Fruit fly (Drosophila melanogaster): ENCODE data around the gene Paics.

DNA sequence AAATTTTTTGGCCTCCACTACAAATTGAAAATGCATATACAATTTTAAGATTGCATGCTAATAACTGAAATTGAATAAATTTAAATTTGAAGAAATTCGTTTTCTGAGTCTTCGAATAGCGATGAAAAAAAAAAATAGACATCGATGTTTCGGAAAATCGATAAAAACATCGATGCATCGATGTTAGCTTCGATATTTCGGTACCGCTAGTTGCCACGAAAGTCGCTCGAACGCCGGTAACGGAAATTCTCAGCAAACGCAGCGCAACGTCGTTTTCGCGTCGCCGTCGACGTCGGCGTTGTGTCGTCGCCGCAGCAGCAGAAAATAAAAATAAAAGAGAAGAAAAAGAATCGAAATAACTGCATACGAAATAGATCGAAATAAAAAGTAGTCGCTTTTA, 4.7 kb upstream of the Paics start, which contains the start of gene Agpat1:
- TF ChIP-seq fkh (GFP tag; optimal IDR thresholded peaks at IDR 0.05) (no peak), eg (GFP tag; IDR thresholded peaks at IDR 0.05) (no peak), Hr4 (GFP tag; optimal IDR thresholded peaks at IDR 0.05) (no peak), Eip93F (GFP tag; optimal IDR thresholded peaks at IDR 0.05) (no peak), CG10669 (GFP tag; optimal IDR thresholded peaks at IDR 0.05) (no peak), CG11294 (GFP tag; IDR thresholded peaks at IDR 0.05) (no peak), CG16779 (tag; optimal IDR thresholded peaks at IDR 0.05) (no peak), Sox15 (GFP tag; optimal IDR thresholded peaks at IDR 0.05) (no peak), CG34406 (GFP tag; optimal IDR thresholded peaks at IDR 0.05) (no peak), svp (GFP tag) (no peak), Lpt (GFP tag; optimal IDR thresholded peaks at IDR 0.05) (no peak), CG9139 (GFP tag; optimal IDR thresholded peaks at IDR 0.05) (no peak), CG7368 (GFP tag; optimal IDR thresholded peaks at IDR 0.05) (no peak), vri (GFP tag; optimal IDR thresholded peaks at IDR 0.05) (no peak)

All from whole organism, prepupa.